Worm (Caenorhabditis elegans) whole organism, L4 larva: ENCODE measurements around the gene Y116A8B.4.

Source experiments
- T20F7.1 ChIP-seq: fragments of 200-800 bp; sonication (Bioruptor generic); optimal IDR thresholded peaks from 2 replicates; lab custom pipeline; 2018; ENCODE audit warnings: mild to moderate bottlenecking, missing genetic modification characterization, missing compliant biosample characterization
- aly-2 ChIP-seq: sonication (generic microtip); optimal IDR thresholded peaks from 2 replicates; lab custom pipeline; 2018; ENCODE audit warnings: missing biosample characterization, missing genetic modification characterization
- lin-13 ChIP-seq: fragments of 150-350 bp; optimal IDR thresholded peaks from 2 replicates; lab custom pipeline; 2014; ENCODE audit warnings: missing biosample characterization, missing genetic modification reagents, missing genetic modification characterization
- lin-15B ChIP-seq: fragments of 150-350 bp; sonication (generic microtip); optimal IDR thresholded peaks from 3 replicates; lab custom pipeline; 2014; ENCODE audit warnings: missing biosample characterization, missing genetic modification characterization
- lin-39 ChIP-seq: fragments of 150-350 bp; optimal IDR thresholded peaks from 2 replicates; lab custom pipeline; 2014; ENCODE audit warnings: missing biosample characterization, missing genetic modification reagents, missing genetic modification characterization
- lir-3 ChIP-seq: sonication (generic microtip); optimal IDR thresholded peaks from 2 replicates; lab custom pipeline; 2016; ENCODE audit warnings: mild to moderate bottlenecking, missing genetic modification characterization, missing compliant biosample characterization
- nhr-11 ChIP-seq: fragments of 150-350 bp; optimal IDR thresholded peaks from 2 replicates; lab custom pipeline; 2014; ENCODE audit warnings: missing biosample characterization, missing genetic modification characterization
- saeg-2 ChIP-seq: fragments of 200-800 bp; sonication (Bioruptor generic); IDR thresholded peaks from 2 replicates; pipeline ENCODE4 v1.3.6; 2022; ENCODE audit warnings: missing genetic modification reagents, missing genetic modification characterization, missing compliant biosample characterization
- snpc-4 ChIP-seq: fragments of 150-350 bp; optimal IDR thresholded peaks from 2 replicates; lab custom pipeline; 2014; ENCODE audit warnings: missing biosample characterization, missing genetic modification characterization
- unc-62 ChIP-seq, 3 experiments: fragments of 150-350 bp in 1 of 3; sonication (generic microtip); optimal IDR thresholded peaks in 2 of 3; peaks in 1 of 3; 1 replicate in 1 of 3; 2 replicates in 2 of 3; lab custom pipeline; 2014 to 2017; ENCODE audit warnings: missing biosample characterization in 3 of 3, missing genetic modification characterization in 3 of 3, missing genetic modification reagents in 3 of 3, missing genotype in 1 of 3
- zag-1 ChIP-seq: fragments of 150-350 bp; optimal IDR thresholded peaks from 2 replicates; lab custom pipeline; 2014; ENCODE audit warnings: missing biosample characterization, missing genetic modification characterization
- zfp-3 ChIP-seq: fragments of 200-800 bp; sonication (Bioruptor generic); conservative IDR thresholded peaks from 2 replicates; pipeline ENCODE4 v1.3.6; 2022; ENCODE audit warnings: missing genetic modification reagents, missing genetic modification characterization, missing compliant biosample characterization

DNA sequence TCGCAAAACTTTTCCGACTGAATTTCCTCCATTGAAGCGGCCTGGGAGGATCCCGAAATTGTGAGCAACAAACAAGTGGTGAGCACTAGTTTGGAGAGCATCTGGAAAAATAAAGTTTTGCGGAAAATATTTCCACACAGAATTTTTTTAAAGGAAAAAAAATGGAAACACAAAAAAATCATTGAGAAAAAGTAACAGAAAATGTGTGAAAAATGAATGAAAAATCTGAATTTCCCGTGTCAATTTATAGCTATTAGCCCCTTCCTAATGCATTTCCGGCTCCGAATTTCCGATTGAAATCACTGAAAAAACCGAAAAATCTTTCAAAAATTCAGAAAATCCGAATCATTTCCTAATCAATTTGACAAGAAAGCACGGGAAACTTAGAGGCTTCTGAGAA is 31.8 kb upstream of the Y116A8B.4 start, which contains the start of gene flp-17:
- TF ChIP-seq saeg-2 (GFP tag; lab: Robert Waterston, UW), result no peak
- TF ChIP-seq snpc-4, result no peak
- TF ChIP-seq lin-39 (tag; lab: Kevin White, UChicago), result no peak
- no peak for TF ChIP-seq zfp-3 (GFP tag; lab: Robert Waterston, UW)
- TF ChIP-seq aly-2, result no peak
- TF ChIP-seq lin-13, result no peak
- TF ChIP-seq lin-15B, result no peak
- TF ChIP-seq T20F7.1 (GFP tag; lab: Kevin White, UChicago), result no peak
- no peak for TF ChIP-seq zag-1 (tag; lab: Kevin White, UChicago)
- no peak for TF ChIP-seq nhr-11 (tag; lab: Kevin White, UChicago)
- TF ChIP-seq unc-62 (GFP tag; optimal IDR thresholded peaks at IDR 0.05 in 1 of 2; lab: Kevin White, UChicago), result no peak
- TF ChIP-seq unc-62 (tag; optimal IDR thresholded peaks at IDR 0.05; lab: Kevin White, UChicago), result no peak
- TF ChIP-seq lir-3, result no peak
